Worm (Caenorhabditis elegans): ENCODE measurements around the gene F41C3.8.

F41C3.8 gene

DNA sequence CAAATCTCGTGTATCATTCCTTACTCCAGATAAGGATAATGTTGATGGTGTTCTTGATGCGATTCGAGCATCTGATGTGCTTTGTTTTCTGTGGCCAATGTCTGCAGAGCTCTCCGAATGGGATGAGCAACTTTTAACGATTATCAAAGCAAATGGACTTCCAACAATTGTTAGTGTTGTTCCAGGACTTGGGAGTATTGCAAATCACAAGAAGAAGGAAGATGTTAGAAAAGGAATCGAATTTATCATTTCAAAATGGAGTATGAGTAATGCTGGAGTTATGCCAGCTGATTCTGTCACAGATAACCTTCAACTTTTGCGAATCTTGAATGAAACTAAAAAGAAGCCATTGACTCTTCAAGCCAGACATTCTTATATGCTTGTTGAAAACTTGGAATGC lies 5.0 kb upstream of the F41C3.8 start:
- TF ChIP-seq F39B2.1 (GFP tag; IDR thresholded peaks at IDR 0.05): no peak
- no peak for TF ChIP-seq die-1 (tag; optimal IDR thresholded peaks at IDR 0.05)
- TF ChIP-seq nhr-90 (tag; optimal IDR thresholded peaks at IDR 0.05): no peak
- no peak for TF ChIP-seq hsf-1 (GFP tag; IDR thresholded peaks at IDR 0.05)
- no peak for TF ChIP-seq nhr-80 (tag; optimal IDR thresholded peaks at IDR 0.05)
- TF ChIP-seq nhr-120 (GFP tag; IDR thresholded peaks at IDR 0.05): no peak
- TF ChIP-seq F55B11.4 (tag; optimal IDR thresholded peaks at IDR 0.05; ENCODE audit: borderline replicate concordance, insufficient read depth): no peak
- no peak for TF ChIP-seq ama-1 (optimal IDR thresholded peaks at IDR 0.05)
- TF ChIP-seq ama-1 (GFP tag; optimal IDR thresholded peaks at IDR 0.05): no peak
- no peak for TF ChIP-seq ceh-100 (GFP tag; IDR thresholded peaks at IDR 0.05)
- TF ChIP-seq B0019.2 (GFP tag; conservative IDR thresholded peaks at IDR 0.05): no peak
- no peak for TF ChIP-seq C06A6.2 (GFP tag; conservative IDR thresholded peaks at IDR 0.05)
- no peak for TF ChIP-seq ztf-22 (GFP tag; optimal IDR thresholded peaks at IDR 0.05)
- TF ChIP-seq nhr-179 (tag; optimal IDR thresholded peaks at IDR 0.05): no peak
- no peak for TF ChIP-seq D2030.7 (GFP tag; IDR thresholded peaks at IDR 0.05)
- TF ChIP-seq Y56A3A.18 (GFP tag; IDR thresholded peaks at IDR 0.05): no peak
- no peak for TF ChIP-seq pbrm-1 (GFP tag; IDR thresholded peaks at IDR 0.05)
- no peak for TF ChIP-seq F22D6.2 (tag; optimal IDR thresholded peaks at IDR 0.05)
- no peak for TF ChIP-seq hrde-1 (tag; optimal IDR thresholded peaks at IDR 0.05; ENCODE audit: borderline replicate concordance)

- TF ChIP-seq cebp-2 (GFP tag; IDR thresholded peaks at IDR 0.05) (no peak), rpc-1 (optimal IDR thresholded peaks at IDR 0.05) (no peak), rpc-1 (tag; optimal IDR thresholded peaks at IDR 0.05) (no peak), ets-4 (GFP tag; optimal IDR thresholded peaks at IDR 0.05) (no peak), cebp-1 (GFP tag; IDR thresholded peaks at IDR 0.05) (no peak), cebp-1 (tag; optimal IDR thresholded peaks at IDR 0.05) (peak; percentile 62), dox-1 (GFP tag; IDR thresholded peaks at IDR 0.05) (no peak), unc-130 (GFP tag; optimal IDR thresholded peaks at IDR 0.05) (no peak), zim-3 (tag; optimal IDR thresholded peaks at IDR 0.05) (no peak), attf-5 (GFP tag; optimal IDR thresholded peaks at IDR 0.05) (peak; percentile 46), let-526 (GFP tag; IDR thresholded peaks at IDR 0.05) (no peak), snpc-1.1 (tag; optimal IDR thresholded peaks at IDR 0.05; ENCODE audit: insufficient read depth) (no peak), ztf-6 (GFP tag; IDR thresholded peaks at IDR 0.05) (no peak), attf-6 (GFP tag; IDR thresholded peaks at IDR 0.05) (no peak), lsy-27 (tag; optimal IDR thresholded peaks at IDR 0.05; ENCODE audit: borderline replicate concordance, insufficient read depth) (no peak), efl-1 (GFP tag; optimal IDR thresholded peaks at IDR 0.05) (no peak), F37B4.10 (GFP tag; IDR thresholded peaks at IDR 0.05) (no peak), hsf-1 (GFP tag; IDR thresholded peaks at IDR 0.05) (no peak), F33H1.4 (GFP tag; IDR thresholded peaks at IDR 0.05) (no peak), pbrm-1 (GFP tag; IDR thresholded peaks at IDR 0.05) (no peak), chd-7 (tag; optimal IDR thresholded peaks at IDR 0.05) (no peak), pha-4 (tag; optimal IDR thresholded peaks at IDR 0.05) (no peak), dpff-1 (tag; optimal IDR thresholded peaks at IDR 0.05) (no peak), bed-2 (GFP tag; IDR thresholded peaks at IDR 0.05) (no peak), hmg-1.2 (GFP tag; IDR thresholded peaks at IDR 0.05) (peak; percentile 35; the same call in 1 of the 2 replicates), F57A8.1 (GFP tag; optimal IDR thresholded peaks at IDR 0.05) (no peak), zfh-2 (GFP tag; conservative IDR thresholded peaks at IDR 0.05) (no peak), ceh-91 (GFP tag; IDR thresholded peaks at IDR 0.05) (no peak)
These were observed 10.3 kb downstream of the F41C3.8 start, which contains the start of gene F10G7.10 for ce11 chrII:4726120-4726519. Gene F10G7.10, minus strand, starts transcription at chrII:4726264.
